Fruit fly (Drosophila melanogaster): ENCODE measurements around the gene CG14780.
A peak's percentile ranks its signal among the peaks of the same experiment; 100 is the strongest.

Gene CG14780

dm6 chrX:1512753-1513226 lies 40.5 kb downstream of the CG14780 start, which contains the start of gene CG14795 (continued):
- TF ChIP-seq unpg (GFP tag; optimal IDR thresholded peaks at IDR 0.05) = no peak
- no peak for TF ChIP-seq toy (GFP tag; IDR thresholded peaks at IDR 0.05)
- no peak for TF ChIP-seq D19B (GFP tag; optimal IDR thresholded peaks at IDR 0.05)
- no peak for TF ChIP-seq CG13123 (GFP tag; optimal IDR thresholded peaks at IDR 0.05)
- no peak for TF ChIP-seq CG8359 (GFP tag; optimal IDR thresholded peaks at IDR 0.05; ENCODE audit: borderline replicate concordance)
- TF ChIP-seq CG18262 (tag; optimal IDR thresholded peaks at IDR 0.05) = peak; percentile 11
- TF ChIP-seq Trl (optimal IDR thresholded peaks at IDR 0.05) = no peak
- no peak for TF ChIP-seq Trl (GFP tag; optimal IDR thresholded peaks at IDR 0.05)
- TF ChIP-seq CG3847 (GFP tag; IDR thresholded peaks at IDR 0.05) = peak; percentile 71
- TF ChIP-seq Lpt (GFP tag; optimal IDR thresholded peaks at IDR 0.05) = no peak
- peak; percentile 67 for TF ChIP-seq NC2β (GFP tag; optimal IDR thresholded peaks at IDR 0.05)
- TF ChIP-seq CHES-1-like (GFP tag; optimal IDR thresholded peaks at IDR 0.05) = peak; percentile 75
- TF ChIP-seq CG43689 (GFP tag; IDR thresholded peaks at IDR 0.05) = no peak
- TF ChIP-seq yki (optimal IDR thresholded peaks at IDR 0.05) = no peak
- TF ChIP-seq CG13287 (GFP tag; IDR thresholded peaks at IDR 0.05; ENCODE audit: partially characterized antibody) = peak; percentile 97
- peak; percentile 46 for TF ChIP-seq repo (GFP tag; optimal IDR thresholded peaks at IDR 0.05)
- TF ChIP-seq org-1 (GFP tag; optimal IDR thresholded peaks at IDR 0.05) = no peak
- TF ChIP-seq Mad (GFP tag; optimal IDR thresholded peaks at IDR 0.05) = peak; percentile 32
- TF ChIP-seq CG10147 (GFP tag; optimal IDR thresholded peaks at IDR 0.05) = no peak
- peak; percentile 25 for TF ChIP-seq CG8944 (GFP tag; optimal IDR thresholded peaks at IDR 0.05)
- TF ChIP-seq ttk (GFP tag; IDR thresholded peaks at IDR 0.05) = no peak
- TF ChIP-seq CG3281 (GFP tag; optimal IDR thresholded peaks at IDR 0.05) = no peak
- no peak for TF ChIP-seq CG7271 (tag; optimal IDR thresholded peaks at IDR 0.05)
- no peak for TF ChIP-seq zf30C (GFP tag; optimal IDR thresholded peaks at IDR 0.05)
- no peak for TF ChIP-seq CG15073 (GFP tag; optimal IDR thresholded peaks at IDR 0.05)
- peak in 1 of 3 experiments; percentile 20 for TF ChIP-seq lola (GFP tag; optimal IDR thresholded peaks at IDR 0.05)
- TF ChIP-seq Dll (GFP tag; IDR thresholded peaks at IDR 0.05; ENCODE audit: partially characterized antibody) = peak; percentile 93
- no peak for TF ChIP-seq sisA (GFP tag; IDR thresholded peaks at IDR 0.05)
- no peak for TF ChIP-seq CG10462 (GFP tag; optimal IDR thresholded peaks at IDR 0.05)
- TF ChIP-seq CG6765 (GFP tag; optimal IDR thresholded peaks at IDR 0.05) = no peak
- TF ChIP-seq luna (GFP tag; optimal IDR thresholded peaks at IDR 0.05) = no peak
- TF ChIP-seq gce (GFP tag; IDR thresholded peaks at IDR 0.05) = peak; percentile 35; the same call in 1 of the 3 replicates
- peak; percentile 91 for TF ChIP-seq inv (GFP tag; IDR thresholded peaks at IDR 0.05; ENCODE audit: partially characterized antibody)
- TF ChIP-seq tap (tag; optimal IDR thresholded peaks at IDR 0.05) = no peak
- TF ChIP-seq Ets97D (GFP tag; optimal IDR thresholded peaks at IDR 0.05) = peak; percentile 97
- TF ChIP-seq CG6272 (GFP tag; IDR thresholded peaks at IDR 0.05) = peak; percentile 33; the same call in 1 of the 2 replicates
- TF ChIP-seq CG8089 (GFP tag; optimal IDR thresholded peaks at IDR 0.05) = no peak
- no peak for TF ChIP-seq Aef1 (GFP tag; IDR thresholded peaks at IDR 0.05)
- peak; percentile 30 for TF ChIP-seq Antp (GFP tag; optimal IDR thresholded peaks at IDR 0.05)
- TF ChIP-seq Meics (GFP tag; optimal IDR thresholded peaks at IDR 0.05) = no peak
- TF ChIP-seq twi (tag; optimal IDR thresholded peaks at IDR 0.05) = no peak
- no peak for TF ChIP-seq CG2199 (GFP tag; IDR thresholded peaks at IDR 0.05)
- no peak for TF ChIP-seq CG14965 (GFP tag; optimal IDR thresholded peaks at IDR 0.05; ENCODE audit: borderline replicate concordance)
- peak; percentile 75 for TF ChIP-seq gro (GFP tag; optimal IDR thresholded peaks at IDR 0.05)
- TF ChIP-seq CG15011 (GFP tag; optimal IDR thresholded peaks at IDR 0.05) = no peak
- TF ChIP-seq btn (GFP tag; optimal IDR thresholded peaks at IDR 0.05) = no peak
- TF ChIP-seq abd-A (tag; optimal IDR thresholded peaks at IDR 0.05) = peak; percentile 46
- peak; percentile 12; the same call in 1 of the 4 replicates for TF ChIP-seq Gug (GFP tag; IDR thresholded peaks at IDR 0.05)
- TF ChIP-seq CG4707 (GFP tag; optimal IDR thresholded peaks at IDR 0.05) = no peak
- TF ChIP-seq CG11696 (GFP tag; IDR thresholded peaks at IDR 0.05) = no peak
- TF ChIP-seq Lim3 (GFP tag; IDR thresholded peaks at IDR 0.05) = no peak
- no peak for TF ChIP-seq tx (GFP tag; optimal IDR thresholded peaks at IDR 0.05)

Measured in whole organism, embryonic.